Worm (Caenorhabditis elegans) whole organism, L1 larva: ENCODE data around the gene tba-4.

Experiments used
- aha-1 ChIP-seq: fragments of 150-350 bp; optimal IDR thresholded peaks from 2 replicates; lab custom pipeline; 2014; ENCODE audit warnings: missing biosample characterization, missing genetic modification characterization
- fkh-4 ChIP-seq: sonication (generic microtip); optimal IDR thresholded peaks from 2 replicates; lab custom pipeline; 2016; ENCODE audit warnings: missing compliant biosample characterization, missing genetic modification characterization, borderline replicate concordance
- hlh-4 ChIP-seq: sonication (generic microtip); optimal IDR thresholded peaks from 2 replicates; lab custom pipeline; 2016; ENCODE audit warnings: mild to moderate bottlenecking, missing genetic modification characterization, missing compliant biosample characterization
- mep-1 ChIP-seq: fragments of 150-350 bp; optimal IDR thresholded peaks from 2 replicates; lab custom pipeline; 2014; ENCODE audit warnings: missing biosample characterization, missing genetic modification characterization
- nhr-28 ChIP-seq: fragments of 150-350 bp; optimal IDR thresholded peaks from 2 replicates; lab custom pipeline; 2014; ENCODE audit warnings: missing biosample characterization, missing genetic modification characterization

DNA sequence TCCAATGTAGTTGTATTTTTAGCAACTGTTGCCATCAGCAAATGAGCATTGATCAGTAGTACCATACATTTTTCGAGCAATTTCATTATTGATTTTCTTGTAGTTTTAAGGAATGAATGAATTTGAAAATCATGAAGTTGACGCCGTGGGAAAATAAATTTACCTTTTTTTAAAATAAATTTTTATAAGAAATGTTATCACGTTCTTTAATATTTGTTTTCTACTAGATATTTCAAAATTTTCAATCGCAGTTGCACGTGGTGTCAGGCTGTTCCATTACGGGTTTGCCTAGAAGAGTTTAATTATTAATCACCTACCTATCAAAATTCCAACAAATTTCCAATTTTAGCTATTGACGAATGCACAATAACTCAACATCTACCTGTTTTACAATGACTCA, 38.3 kb downstream of the tba-4 start, which contains the start of gene R03D7.8:
- TF ChIP-seq nhr-28 (tag; lab: Kevin White, UChicago) (no peak), aha-1 (no peak), fkh-4 (tag; lab: Kevin White, UChicago) (no peak), hlh-4 (no peak), mep-1 (no peak)
